In genomic region chrX:12591223-12592120, dm6 we compare ENCODE assay signal across 4 fruit fly cellular contexts.
TF ChIP-seq lines count a peak whose summit lies in the region.

No protein-coding gene starts in this region.

TF ChIP-seq in whole organism, adult, 20 proteins besides CTCF, POLR2A, EP300 and RAD21 (continued from another document):
- no peak for TF ChIP-seq kay (GFP tag; lab: Kevin White, UChicago; ENCODE audit: borderline replicate concordance)
- TF ChIP-seq CG14711 (tag; optimal IDR thresholded peaks at IDR 0.05; lab: Kevin White, UChicago) = peak; percentile 12
- TF ChIP-seq bab1 (GFP tag; optimal IDR thresholded peaks at IDR 0.05; lab: Kevin White, UChicago) = peak; percentile 54
TF ChIP-seq in whole organism, adult: peak in this region for 16.

TF ChIP-seq in whole organism, embryonic, 481 proteins besides CTCF, POLR2A, EP300 and RAD21 (continued from another document and continues in another):
- TF ChIP-seq gsb (GFP tag; IDR thresholded peaks at IDR 0.05; lab: Robert Waterston, UW) (no peak), bcd (GFP tag; optimal IDR thresholded peaks at IDR 0.05; lab: Kevin White, UChicago) (peak; percentile 32), caup (GFP tag; optimal IDR thresholded peaks at IDR 0.05; lab: Kevin White, UChicago; ENCODE audit: severe bottlenecking) (peak; percentile 22), Hr3 (GFP tag; optimal IDR thresholded peaks at IDR 0.05; lab: Kevin White, UChicago) (peak; percentile 22), CG4617 (GFP tag; optimal IDR thresholded peaks at IDR 0.05; lab: Kevin White, UChicago; ENCODE audit: borderline replicate concordance) (peak; percentile 74), CG8478 (optimal IDR thresholded peaks at IDR 0.05; lab: Kevin White, UChicago) (peak; percentile 82), CG12391 (tag; optimal IDR thresholded peaks at IDR 0.05; lab: Kevin White, UChicago) (peak; percentile 37), scrt (GFP tag; optimal IDR thresholded peaks at IDR 0.05; lab: Kevin White, UChicago) (no peak), CG10654 (GFP tag; optimal IDR thresholded peaks at IDR 0.05; lab: Kevin White, UChicago) (no peak), Vsx1 (GFP tag; optimal IDR thresholded peaks at IDR 0.05; lab: Kevin White, UChicago) (peak; percentile 61), CG7372 (GFP tag; IDR thresholded peaks at IDR 0.05; lab: Robert Waterston, UW) (no peak), ro (GFP tag; IDR thresholded peaks at IDR 0.05; lab: Robert Waterston, UW) (no peak), CG7556 (GFP tag; optimal IDR thresholded peaks at IDR 0.05; lab: Kevin White, UChicago) (peak; percentile 69), fd96Cb (tag; optimal IDR thresholded peaks at IDR 0.05; lab: Kevin White, UChicago) (peak; percentile 52), Fer3 (tag; optimal IDR thresholded peaks at IDR 0.05; lab: Kevin White, UChicago) (peak; percentile 32), Hsf (GFP tag; optimal IDR thresholded peaks at IDR 0.05; lab: Kevin White, UChicago) (peak; percentile 51), kay (GFP tag; optimal IDR thresholded peaks at IDR 0.05; lab: Kevin White, UChicago) (peak; percentile 77), Sry-β (GFP tag; optimal IDR thresholded peaks at IDR 0.05; lab: Kevin White, UChicago) (peak; percentile 2), CG9437 (GFP tag; optimal IDR thresholded peaks at IDR 0.05; lab: Kevin White, UChicago) (peak; percentile 45), MESR4 (GFP tag; optimal IDR thresholded peaks at IDR 0.05; lab: Kevin White, UChicago) (peak; percentile 64), bab2 (GFP tag; optimal IDR thresholded peaks at IDR 0.05; lab: Kevin White, UChicago) (peak; percentile 14), Nf-YA (GFP tag; IDR thresholded peaks at IDR 0.05; lab: Robert Waterston, UW) (no peak), NfI (GFP tag; optimal IDR thresholded peaks at IDR 0.05; lab: Kevin White, UChicago) (peak; percentile 16), CG2129 (GFP tag; IDR thresholded peaks at IDR 0.05; lab: Robert Waterston, UW; ENCODE audit: partially characterized antibody) (no peak), ems (GFP tag; optimal IDR thresholded peaks at IDR 0.05; lab: Kevin White, UChicago) (no peak), hth (optimal IDR thresholded peaks at IDR 0.05; lab: Kevin White, UChicago) (no peak), unpg (GFP tag; optimal IDR thresholded peaks at IDR 0.05; lab: Kevin White, UChicago) (peak; percentile 38), lmd (GFP tag; IDR thresholded peaks at IDR 0.05; lab: Robert Waterston, UW) (no peak), crp (GFP tag; optimal IDR thresholded peaks at IDR 0.05; lab: Kevin White, UChicago) (no peak), gcm (GFP tag; optimal IDR thresholded peaks at IDR 0.05; lab: Kevin White, UChicago) (peak; percentile 41), nerfin-1 (tag; optimal IDR thresholded peaks at IDR 0.05; lab: Kevin White, UChicago) (peak; percentile 45), CG7987 (GFP tag; optimal IDR thresholded peaks at IDR 0.05; lab: Kevin White, UChicago) (no peak), btn (GFP tag; optimal IDR thresholded peaks at IDR 0.05; lab: Kevin White, UChicago) (peak; percentile 40), CG12659 (GFP tag; optimal IDR thresholded peaks at IDR 0.05; lab: Kevin White, UChicago) (peak; percentile 11), usp (GFP tag; optimal IDR thresholded peaks at IDR 0.05; lab: Kevin White, UChicago) (no peak), otp (GFP tag; IDR thresholded peaks at IDR 0.05; lab: Robert Waterston, UW) (no peak), inv (GFP tag; IDR thresholded peaks at IDR 0.05; lab: Robert Waterston, UW; ENCODE audit: partially characterized antibody) (0 out of 2 replicates have a peak, but pooled peaks have one; percentile 21), Ada2b (GFP tag; IDR thresholded peaks at IDR 0.05; lab: Robert Waterston, UW) (no peak), dati (GFP tag; IDR thresholded peaks at IDR 0.05; lab: Robert Waterston, UW) (no peak), CG30403 (GFP tag; optimal IDR thresholded peaks at IDR 0.05; lab: Kevin White, UChicago) (peak; percentile 70), CG17361 (GFP tag; IDR thresholded peaks at IDR 0.05; lab: Robert Waterston, UW) (peak; percentile 51; the same call in 1 of the 3 replicates), ewg (GFP tag; optimal IDR thresholded peaks at IDR 0.05; lab: Kevin White, UChicago) (peak; percentile 8)

TF ChIP-seq in whole organism, prepupa, 60 proteins besides CTCF, POLR2A, EP300 and RAD21 (continued from another document):
- peak; percentile 51 for TF ChIP-seq Ets96B (tag; optimal IDR thresholded peaks at IDR 0.05; lab: Kevin White, UChicago)
- TF ChIP-seq Lpt (GFP tag; optimal IDR thresholded peaks at IDR 0.05; lab: Kevin White, UChicago) = peak; percentile 67
- peak; percentile 80 for TF ChIP-seq Hr4 (GFP tag; optimal IDR thresholded peaks at IDR 0.05; lab: Kevin White, UChicago)
- peak; percentile 81 for TF ChIP-seq CG6276 (GFP tag; optimal IDR thresholded peaks at IDR 0.05; lab: Kevin White, UChicago)
- TF ChIP-seq OdsH (GFP tag; optimal IDR thresholded peaks at IDR 0.05; lab: Kevin White, UChicago) = peak; percentile 80
- TF ChIP-seq CG6792 (GFP tag; optimal IDR thresholded peaks at IDR 0.05; lab: Kevin White, UChicago) = peak; percentile 75
- TF ChIP-seq lz (GFP tag; optimal IDR thresholded peaks at IDR 0.05; lab: Kevin White, UChicago) = peak; percentile 75
- TF ChIP-seq CG3032 (tag; optimal IDR thresholded peaks at IDR 0.05; lab: Kevin White, UChicago) = peak; percentile 59
- TF ChIP-seq esn (GFP tag; optimal IDR thresholded peaks at IDR 0.05; lab: Kevin White, UChicago) = peak; percentile 85
- no peak for TF ChIP-seq Hr38 (GFP tag; optimal IDR thresholded peaks at IDR 0.05; lab: Kevin White, UChicago)
- peak; percentile 64 for TF ChIP-seq CG34406 (GFP tag; optimal IDR thresholded peaks at IDR 0.05; lab: Kevin White, UChicago)
- TF ChIP-seq CG6854 (GFP tag; optimal IDR thresholded peaks at IDR 0.05; lab: Kevin White, UChicago) = peak; percentile 14
- TF ChIP-seq CG10631 (GFP tag; optimal IDR thresholded peaks at IDR 0.05; lab: Kevin White, UChicago) = peak; percentile 74
- peak; percentile 43 for TF ChIP-seq CG16779 (tag; optimal IDR thresholded peaks at IDR 0.05; lab: Kevin White, UChicago)
- TF ChIP-seq topi (GFP tag; optimal IDR thresholded peaks at IDR 0.05; lab: Kevin White, UChicago) = peak; percentile 81
- TF ChIP-seq vri (GFP tag; optimal IDR thresholded peaks at IDR 0.05; lab: Kevin White, UChicago) = peak; percentile 49
- peak; percentile 50; the same call in 2 of the 3 replicates for TF ChIP-seq CG8119 (GFP tag; IDR thresholded peaks at IDR 0.05; lab: Robert Waterston, UW)
- TF ChIP-seq Blimp-1 (GFP tag; optimal IDR thresholded peaks at IDR 0.05; lab: Kevin White, UChicago) = peak; percentile 38
- peak; percentile 78 for TF ChIP-seq net (GFP tag; optimal IDR thresholded peaks at IDR 0.05; lab: Kevin White, UChicago)
- peak; percentile 73 for TF ChIP-seq dac (GFP tag; optimal IDR thresholded peaks at IDR 0.05; lab: Kevin White, UChicago)
- TF ChIP-seq Met (GFP tag; optimal IDR thresholded peaks at IDR 0.05; lab: Kevin White, UChicago) = peak; percentile 85
- no peak for TF ChIP-seq Gug (GFP tag; IDR thresholded peaks at IDR 0.05; lab: Robert Waterston, UW)
- TF ChIP-seq fd59A (GFP tag; optimal IDR thresholded peaks at IDR 0.05; lab: Kevin White, UChicago) = peak; percentile 59
- peak; percentile 74 for TF ChIP-seq Sox102F (GFP tag; optimal IDR thresholded peaks at IDR 0.05; lab: Kevin White, UChicago)
- TF ChIP-seq Eip75B (GFP tag; optimal IDR thresholded peaks at IDR 0.05; lab: Kevin White, UChicago) = peak; percentile 72
- TF ChIP-seq CG7368 (GFP tag; optimal IDR thresholded peaks at IDR 0.05; lab: Kevin White, UChicago) = peak; percentile 64
- TF ChIP-seq CG15336 (GFP tag; IDR thresholded peaks at IDR 0.05; lab: Robert Waterston, UW) = peak; percentile 54
- TF ChIP-seq fd85E (GFP tag; optimal IDR thresholded peaks at IDR 0.05; lab: Kevin White, UChicago) = peak; percentile 26
- peak; percentile 68 for TF ChIP-seq CG8632 (GFP tag; optimal IDR thresholded peaks at IDR 0.05; lab: Kevin White, UChicago)
- TF ChIP-seq Sox14 (GFP tag; optimal IDR thresholded peaks at IDR 0.05; lab: Kevin White, UChicago) = peak; percentile 85
- TF ChIP-seq CG1621 (tag; optimal IDR thresholded peaks at IDR 0.05; lab: Kevin White, UChicago) = peak; percentile 49
- peak; percentile 74 for TF ChIP-seq CG31627 (GFP tag; optimal IDR thresholded peaks at IDR 0.05; lab: Kevin White, UChicago)
- TF ChIP-seq fkh (GFP tag; optimal IDR thresholded peaks at IDR 0.05; lab: Kevin White, UChicago) = peak; percentile 58
- peak; percentile 16; the same call in 1 of the 2 replicates for TF ChIP-seq CG11294 (GFP tag; IDR thresholded peaks at IDR 0.05; lab: Robert Waterston, UW)
- peak; percentile 50 for TF ChIP-seq CG11902 (GFP tag; optimal IDR thresholded peaks at IDR 0.05; lab: Kevin White, UChicago)
- TF ChIP-seq ss (GFP tag; optimal IDR thresholded peaks at IDR 0.05; lab: Kevin White, UChicago) = peak; percentile 19 to 76
- TF ChIP-seq spab (GFP tag; optimal IDR thresholded peaks at IDR 0.05; lab: Kevin White, UChicago) = peak; percentile 61
- TF ChIP-seq cyc (GFP tag; optimal IDR thresholded peaks at IDR 0.05; lab: Kevin White, UChicago) = peak; percentile 71
- 0 out of 3 replicates have a peak, but pooled peaks have one; percentile 6 for TF ChIP-seq CG6163 (GFP tag; IDR thresholded peaks at IDR 0.05; lab: Robert Waterston, UW)
- peak; percentile 72 for TF ChIP-seq acj6 (GFP tag; optimal IDR thresholded peaks at IDR 0.05; lab: Kevin White, UChicago)
- TF ChIP-seq CG3919 (GFP tag; optimal IDR thresholded peaks at IDR 0.05; lab: Kevin White, UChicago) = peak; percentile 58
- peak; percentile 81 for TF ChIP-seq CG4318 (GFP tag; optimal IDR thresholded peaks at IDR 0.05; lab: Kevin White, UChicago)

TF ChIP-seq in whole organism, pupa, 21 proteins besides CTCF, POLR2A, EP300 and RAD21 (continued from another document):
- no peak; the same call in 1 of the 2 replicates for TF ChIP-seq Ets98B (GFP tag; IDR thresholded peaks at IDR 0.05; lab: Robert Waterston, UW)
- peak; percentile 73 for TF ChIP-seq CG8301 (tag; optimal IDR thresholded peaks at IDR 0.05; lab: Kevin White, UChicago)
